Worm (Caenorhabditis elegans) whole organism, L4 larva: ENCODE results near the gene col-40.
A peak's percentile ranks its signal among the peaks of the same experiment; 100 is the strongest.
"Not testable (repeated sequence)": the region's sequence is repeated elsewhere in the genome, so short reads cannot be mapped to it uniquely, and the experiment has no call there.

Experiments used
- F26F4.8 ChIP-seq: fragments of 200-800 bp; sonication (Bioruptor generic); conservative IDR thresholded peaks from 2 replicates; pipeline ENCODE4 v1.3.6; 2022; ENCODE audit warnings: missing genetic modification characterization, missing compliant biosample characterization
- F49E8.2 ChIP-seq: sonication (generic microtip); optimal IDR thresholded peaks from 2 replicates; lab custom pipeline; 2016; ENCODE audit warnings: missing compliant biosample characterization, mild to moderate bottlenecking, missing genetic modification characterization, borderline replicate concordance
- ceh-32 ChIP-seq: sonication (generic microtip); optimal IDR thresholded peaks from 2 replicates; lab custom pipeline; 2016; ENCODE audit warnings: mild to moderate bottlenecking, missing genetic modification characterization, missing compliant biosample characterization; ENCODE audit not compliant: poor library complexity
- daf-16 ChIP-seq, 3 experiments: sonication (generic microtip); optimal IDR thresholded peaks; 2 replicates each; lab custom pipeline; 2016 to 2017; ENCODE audit warnings: missing genetic modification characterization in 3 of 3, missing genetic modification reagents in 3 of 3, mild to moderate bottlenecking in 2 of 3, missing compliant biosample characterization in 2 of 3, missing biosample characterization in 1 of 3, moderate library complexity in 1 of 3
- dmd-6 ChIP-seq: fragments of 200-800 bp; sonication (Bioruptor generic); IDR thresholded peaks from 2 replicates; pipeline ENCODE4 v1.3.6; 2022; ENCODE audit warnings: missing genetic modification reagents, missing genetic modification characterization, missing compliant biosample characterization
- dmd-8 ChIP-seq: fragments of 200-800 bp; sonication (Bioruptor generic); IDR thresholded peaks from 2 replicates; pipeline ENCODE4 v1.3.6; 2022; ENCODE audit warnings: missing genetic modification characterization, missing compliant biosample characterization
- duxl-1 ChIP-seq: sonication (generic microtip); optimal IDR thresholded peaks from 2 replicates; lab custom pipeline; 2016; ENCODE audit warnings: mild to moderate bottlenecking, missing genetic modification characterization, moderate library complexity, missing compliant biosample characterization; ENCODE audit not compliant: poor library complexity
- dve-1 ChIP-seq: sonication (generic microtip); optimal IDR thresholded peaks from 2 replicates; lab custom pipeline; 2017; ENCODE audit warnings: antibody characterized with exemption, mild to moderate bottlenecking, missing genetic modification characterization, missing compliant biosample characterization; ENCODE audit not compliant: insufficient read depth
- fkh-10 ChIP-seq: fragments of 150-350 bp; optimal IDR thresholded peaks from 2 replicates; lab custom pipeline; 2014; ENCODE audit warnings: missing biosample characterization, missing genetic modification reagents, missing genetic modification characterization
- hlh-11 ChIP-seq: fragments of 200-800 bp; sonication (Bioruptor generic); optimal IDR thresholded peaks from 2 replicates; lab custom pipeline; 2018; ENCODE audit warnings: mild to moderate bottlenecking, missing genetic modification characterization, missing compliant biosample characterization
- lin-1 ChIP-seq: fragments of 200-800 bp; sonication (Bioruptor generic); IDR thresholded peaks from 2 replicates; pipeline ENCODE4 v1.3.6; 2022; ENCODE audit warnings: missing genetic modification reagents, missing genetic modification characterization, missing compliant biosample characterization
- lin-13 ChIP-seq: fragments of 150-350 bp; optimal IDR thresholded peaks from 2 replicates; lab custom pipeline; 2014; ENCODE audit warnings: missing biosample characterization, missing genetic modification reagents, missing genetic modification characterization
- lir-3 ChIP-seq: sonication (generic microtip); optimal IDR thresholded peaks from 2 replicates; lab custom pipeline; 2016; ENCODE audit warnings: mild to moderate bottlenecking, missing genetic modification characterization, missing compliant biosample characterization
- mdl-1 ChIP-seq, 2 experiments: fragments of 150-350 bp in 1 of 2; sonication (generic microtip) in 1 of 2; optimal IDR thresholded peaks; 2 replicates each; lab custom pipeline; 2014 to 2017; ENCODE audit warnings: missing biosample characterization in 2 of 2, missing genetic modification characterization in 2 of 2
- mxl-3 ChIP-seq: fragments of 200-800 bp; sonication (Bioruptor generic); optimal IDR thresholded peaks from 2 replicates; lab custom pipeline; 2018; ENCODE audit warnings: mild to moderate bottlenecking, missing genetic modification characterization, missing compliant biosample characterization
- nhr-102 ChIP-seq: sonication (generic microtip); optimal IDR thresholded peaks from 2 replicates; lab custom pipeline; 2016; ENCODE audit warnings: mild to moderate bottlenecking, missing genetic modification characterization, moderate library complexity, missing compliant biosample characterization
- nhr-237 ChIP-seq: sonication (generic microtip); optimal IDR thresholded peaks from 2 replicates; lab custom pipeline; 2017; ENCODE audit warnings: missing biosample characterization, missing genetic modification characterization
- nhr-28 ChIP-seq: fragments of 150-350 bp; optimal IDR thresholded peaks from 2 replicates; lab custom pipeline; 2014; ENCODE audit warnings: missing biosample characterization, missing genetic modification characterization
- nhr-76 ChIP-seq: fragments of 150-350 bp; optimal IDR thresholded peaks from 2 replicates; lab custom pipeline; 2014; ENCODE audit warnings: missing biosample characterization, missing genetic modification characterization
- nhr-77 ChIP-seq: fragments of 150-350 bp; optimal IDR thresholded peaks from 2 replicates; lab custom pipeline; 2014; ENCODE audit warnings: missing biosample characterization, missing genetic modification characterization
- php-3 ChIP-seq: fragments of 200-800 bp; sonication (Bioruptor generic); IDR thresholded peaks from 2 replicates; pipeline ENCODE4 v1.3.6; 2022; ENCODE audit warnings: missing genetic modification reagents, missing genetic modification characterization, missing compliant biosample characterization
- pqm-1 ChIP-seq: sonication (generic microtip); optimal IDR thresholded peaks from 2 replicates; lab custom pipeline; 2017; ENCODE audit warnings: missing biosample characterization, missing genetic modification characterization
- snpc-1.2 ChIP-seq: fragments of 200-800 bp; sonication (Bioruptor generic); IDR thresholded peaks from 2 replicates; pipeline ENCODE4 v1.3.6; 2022; ENCODE audit warnings: missing genetic modification reagents, missing genetic modification characterization, missing compliant biosample characterization
- tra-1 ChIP-seq: fragments of 200-800 bp; sonication (Bioruptor generic); IDR thresholded peaks from 2 replicates; pipeline ENCODE4 v1.3.6; 2022; ENCODE audit warnings: missing genetic modification reagents, missing genetic modification characterization, missing compliant biosample characterization
- unc-62 ChIP-seq, 3 experiments: fragments of 150-350 bp in 1 of 3; sonication (generic microtip); optimal IDR thresholded peaks in 2 of 3; peaks in 1 of 3; 1 replicate in 1 of 3; 2 replicates in 2 of 3; lab custom pipeline; 2014 to 2017; ENCODE audit warnings: missing biosample characterization in 3 of 3, missing genetic modification characterization in 3 of 3, missing genetic modification reagents in 3 of 3, missing genotype in 1 of 3

Gene col-40

ce11 chrII:1063926-1064325 is 42.8 kb downstream of the col-40 start:
- no peak for TF ChIP-seq duxl-1 (tag; lab: Kevin White, UChicago)
- peak; percentile 57 for TF ChIP-seq tra-1 (GFP tag; lab: Robert Waterston, UW)
- TF ChIP-seq nhr-76 (tag; lab: Kevin White, UChicago) = no peak
- TF ChIP-seq nhr-28 = peak; percentile 62
- TF ChIP-seq ceh-32 = no peak
- TF ChIP-seq daf-16 (GFP tag; optimal IDR thresholded peaks at IDR 0.05; lab: Kevin White, UChicago) = no peak
- TF ChIP-seq daf-16 (tag; optimal IDR thresholded peaks at IDR 0.05; lab: Kevin White, UChicago) = peak; percentile 33
- no peak for TF ChIP-seq nhr-237
- TF ChIP-seq unc-62 (GFP tag; optimal IDR thresholded peaks at IDR 0.05 in 1 of 2; lab: Kevin White, UChicago) = no peak
- TF ChIP-seq unc-62 (tag; optimal IDR thresholded peaks at IDR 0.05; lab: Kevin White, UChicago) = no peak
- TF ChIP-seq dmd-6 (GFP tag; lab: Robert Waterston, UW) = no peak; the same call in none of the 2 replicates
- no peak for TF ChIP-seq fkh-10 (GFP tag; lab: Kevin White, UChicago)
- no peak for TF ChIP-seq F26F4.8
- no peak for TF ChIP-seq dve-1 (tag; lab: Kevin White, UChicago)
- no peak for TF ChIP-seq snpc-1.2

DNA sequence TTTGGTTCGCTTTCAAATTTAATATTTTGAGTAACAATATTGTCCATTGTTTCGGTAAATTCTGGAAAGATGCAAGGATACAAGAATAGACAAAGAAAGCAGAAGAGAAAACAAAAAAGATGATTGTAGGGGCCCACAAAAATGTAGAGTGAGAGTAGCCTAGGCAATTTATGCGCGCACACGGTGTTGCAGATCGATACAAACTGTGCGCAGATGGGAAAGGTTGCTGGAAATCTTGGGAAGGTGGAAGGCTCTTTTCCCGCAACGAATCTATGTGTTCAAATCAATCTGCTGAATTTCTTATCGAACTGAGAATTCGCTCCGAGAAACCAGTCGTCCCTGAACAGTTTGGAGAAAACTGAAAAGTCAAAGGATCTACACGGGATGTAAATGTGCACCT is 46.1 kb downstream of the col-40 start, which contains the start of gene btb-10:
TSS of gene btb-10 (minus strand) at position 101 of the 400 bp plus-strand sequence.
- TF ChIP-seq lir-3 (tag; lab: Kevin White, UChicago); dmd-8; mdl-1 (tag; optimal IDR thresholded peaks at IDR 0.05; lab: Kevin White, UChicago): not testable (repeated sequence)

DNA sequence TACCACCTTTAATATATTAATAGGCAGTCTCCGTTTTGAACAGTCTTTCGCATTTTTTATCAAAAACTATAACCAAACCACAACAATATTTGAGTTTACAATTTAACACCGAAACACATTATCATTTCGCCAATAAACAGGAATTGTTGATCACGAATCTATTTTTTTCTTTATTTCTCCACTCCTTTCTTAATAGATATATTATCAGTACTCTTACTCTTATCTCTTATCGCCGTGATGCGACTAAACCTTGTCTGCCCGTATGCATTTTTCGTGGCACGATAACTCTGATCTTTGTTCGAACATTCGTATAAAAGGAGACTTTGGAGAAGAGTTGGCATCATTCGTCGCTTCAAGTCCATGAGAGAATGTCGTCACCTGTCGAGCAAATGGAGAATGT is 49.9 kb downstream of the col-40 start:
- peak; percentile 34 for TF ChIP-seq nhr-77
- TF ChIP-seq pqm-1 (tag; lab: Kevin White, UChicago) = peak; percentile 16
- TF ChIP-seq daf-16 (GFP tag; optimal IDR thresholded peaks at IDR 0.05; lab: Kevin White, UChicago) = peak in 1 of 2 experiments; percentile 70
- TF ChIP-seq daf-16 (tag; optimal IDR thresholded peaks at IDR 0.05; lab: Kevin White, UChicago) = peak; percentile 99
- peak; percentile 33 for TF ChIP-seq mxl-3 (GFP tag; lab: Kevin White, UChicago)
- TF ChIP-seq nhr-28 = peak; percentile 80
- no peak for TF ChIP-seq lin-13 (GFP tag; lab: Kevin White, UChicago)
- TF ChIP-seq nhr-102 (tag; lab: Kevin White, UChicago) = peak; percentile 32
- peak; percentile 87 for TF ChIP-seq php-3 (GFP tag; lab: Robert Waterston, UW)
- peak; percentile 80 for TF ChIP-seq dmd-6 (GFP tag; lab: Robert Waterston, UW)
- TF ChIP-seq tra-1 (GFP tag; lab: Robert Waterston, UW) = peak; percentile 56; the same call in 1 of the 2 replicates
- TF ChIP-seq hlh-11 (tag; lab: Kevin White, UChicago) = peak; percentile 76
- peak; percentile 77; the same call in 1 of the 2 replicates for TF ChIP-seq lin-1 (GFP tag; lab: Robert Waterston, UW)
- TF ChIP-seq dve-1 (tag; lab: Kevin White, UChicago) = peak; percentile 60
- TF ChIP-seq F49E8.2 (tag; lab: Kevin White, UChicago) = no peak
- TF ChIP-seq unc-62 (GFP tag; optimal IDR thresholded peaks at IDR 0.05 in 1 of 2; lab: Kevin White, UChicago) = no peak
- no peak for TF ChIP-seq unc-62 (tag; optimal IDR thresholded peaks at IDR 0.05; lab: Kevin White, UChicago)
- TF ChIP-seq, all 104 proteins: peak for 12
